Fruit fly (Drosophila melanogaster) whole organism, embryonic: ENCODE data around the gene CG1440.

Experiments used
- CG11560 ChIP-seq: fragments of 200-800 bp; sonication (Bioruptor generic); IDR thresholded peaks from 3 replicates; pipeline ENCODE4 v1.3.6; 2022; ENCODE audit warnings: missing biosample characterization, missing genetic modification characterization
- CG14667 ChIP-seq: fragments of 200-800 bp; sonication (Bioruptor generic); IDR thresholded peaks from 2 replicates; pipeline ENCODE4 v1.3.6; 2022; ENCODE audit warnings: missing biosample characterization, missing genetic modification characterization
- Hr39 ChIP-seq: fragments of >200 bp; optimal IDR thresholded peaks from 2 replicates; lab custom pipeline; 2017

dm6 chrX:8460232-8460631, 23.4 kb downstream of the CG1440 start:
- TF ChIP-seq CG14667 (GFP tag; lab: Robert Waterston, UW) (no peak), CG11560 (tag; lab: Robert Waterston, UW) (no peak), Hr39 (lab: Kevin White, UChicago) (no peak)
